Fruit fly (Drosophila melanogaster) whole organism, pupa: ENCODE data around the gene Bhmt.

Experiments
- CG10348 ChIP-seq: fragments of 200-800 bp; sonication (Bioruptor generic); IDR thresholded peaks from 2 replicates; pipeline ENCODE4 v1.3.6; 2022; ENCODE audit warnings: missing biosample characterization, missing genetic modification characterization
- CG12605 ChIP-seq: fragments of 200-800 bp; sonication (Bioruptor generic); IDR thresholded peaks from 2 replicates; pipeline ENCODE4 v1.3.6; 2022; ENCODE audit warnings: missing biosample characterization, missing genetic modification characterization
- CG17806 ChIP-seq: fragments of 200-800 bp; sonication (Bioruptor generic); optimal IDR thresholded peaks from 2 replicates; lab custom pipeline; 2018; ENCODE audit warnings: missing biosample characterization, mild to moderate bottlenecking, missing genetic modification characterization, moderate library complexity
- CG34367 ChIP-seq: fragments of 200-800 bp; sonication (Bioruptor generic); optimal IDR thresholded peaks from 2 replicates; lab custom pipeline; 2018; ENCODE audit warnings: missing biosample characterization, mild to moderate bottlenecking, missing genetic modification characterization
- CG4496 ChIP-seq: fragments of 200-800 bp; sonication (Bioruptor generic); IDR thresholded peaks from 3 replicates; pipeline ENCODE4 v1.3.6; 2022; ENCODE audit warnings: missing biosample characterization, missing genetic modification characterization
- CG8159 ChIP-seq: fragments of 200-800 bp; sonication (Bioruptor generic); optimal IDR thresholded peaks from 3 replicates; lab custom pipeline; 2018; ENCODE audit warnings: missing biosample characterization, mild to moderate bottlenecking, missing genetic modification characterization, moderate library complexity
- CG9948 ChIP-seq: fragments of 200-800 bp; sonication (Bioruptor generic); optimal IDR thresholded peaks from 2 replicates; lab custom pipeline; 2018; ENCODE audit warnings: missing biosample characterization, mild to moderate bottlenecking, missing genetic modification characterization, moderate library complexity
- D1 ChIP-seq: fragments of 200-800 bp; sonication (Bioruptor generic); optimal IDR thresholded peaks from 2 replicates; lab custom pipeline; 2018; ENCODE audit warnings: missing biosample characterization, mild to moderate bottlenecking, missing genetic modification characterization, moderate library complexity
- EcR ChIP-seq: fragments of 200-800 bp; sonication (Bioruptor generic); optimal IDR thresholded peaks from 3 replicates; lab custom pipeline; 2019; ENCODE audit warnings: missing biosample characterization, missing genetic modification characterization, mild to moderate bottlenecking, moderate library complexity, missing genetic modification reagents
- Ets98B ChIP-seq: fragments of 200-800 bp; sonication (Bioruptor generic); IDR thresholded peaks from 2 replicates; pipeline ENCODE4 v1.3.6; 2022; ENCODE audit warnings: missing biosample characterization, missing genetic modification characterization
- Snoo ChIP-seq: fragments of 200-800 bp; sonication (Bioruptor generic); optimal IDR thresholded peaks from 3 replicates; lab custom pipeline; 2017; ENCODE audit warnings: missing biosample characterization, mild to moderate bottlenecking, missing genetic modification characterization, inconsistent platforms

- TF ChIP-seq EcR = peak; percentile 36
- peak; percentile 50 for TF ChIP-seq CG17806 (tag; lab: Kevin White, UChicago)
- no peak for TF ChIP-seq D1 (tag; lab: Kevin White, UChicago)
- no peak for TF ChIP-seq CG10348 (GFP tag; lab: Robert Waterston, UW)
- TF ChIP-seq CG12605 = no peak
- no peak for TF ChIP-seq CG34367 (tag; lab: Kevin White, UChicago)
- TF ChIP-seq CG9948 (tag; lab: Kevin White, UChicago) = peak; percentile 43
- TF ChIP-seq CG4496 (GFP tag; lab: Robert Waterston, UW) = no peak
- peak; percentile 13 for TF ChIP-seq Ets98B
- TF ChIP-seq CG8159 (tag; lab: Kevin White, UChicago) = peak; percentile 64
- peak; percentile 59 for TF ChIP-seq Snoo (tag; lab: Kevin White, UChicago)
These were observed 17.1 kb upstream of the Bhmt start, which contains the start of the genes L2HGDH and CG10431 for dm6 chr2L:18974063-18974779.
